Worm (Caenorhabditis elegans) whole organism, young adult: Measurements from ENCODE around the gene rnp-5.

Experiments used
- B0019.2 ChIP-seq: fragments of 200-800 bp; sonication (Bioruptor generic); conservative IDR thresholded peaks from 2 replicates; pipeline ENCODE4 v1.3.6; 2022; ENCODE audit warnings: missing genetic modification reagents, missing genetic modification characterization, missing compliant biosample characterization
- B0261.1 ChIP-seq: sonication (generic microtip); optimal IDR thresholded peaks from 2 replicates; lab custom pipeline; 2016; ENCODE audit warnings: mild to moderate bottlenecking, missing genetic modification characterization, moderate library complexity, missing compliant biosample characterization
- B0336.3 ChIP-seq: fragments of 200-800 bp; sonication (Bioruptor generic); IDR thresholded peaks from 2 replicates; pipeline ENCODE4 v1.3.6; 2022; ENCODE audit warnings: missing genetic modification characterization, missing compliant biosample characterization
- F23B12.7 ChIP-seq: sonication (generic microtip); optimal IDR thresholded peaks from 2 replicates; lab custom pipeline; 2017; ENCODE audit warnings: missing genetic modification characterization, mild to moderate bottlenecking, missing compliant biosample characterization, antibody characterized with exemption, moderate library complexity; ENCODE audit not compliant: insufficient read depth
- F57A8.1 ChIP-seq: fragments of 200-800 bp; sonication (Bioruptor generic); optimal IDR thresholded peaks from 2 replicates; lab custom pipeline; 2018; ENCODE audit warnings: mild to moderate bottlenecking, missing genetic modification characterization, moderate library complexity, missing compliant biosample characterization
- K11D2.4 ChIP-seq: fragments of 200-800 bp; sonication (Bioruptor generic); IDR thresholded peaks from 2 replicates; pipeline ENCODE4 v1.3.6; 2022; ENCODE audit warnings: missing genetic modification reagents, missing genetic modification characterization, missing compliant biosample characterization
- Y53F4B.3 ChIP-seq: fragments of 200-800 bp; sonication (Bioruptor generic); IDR thresholded peaks from 2 replicates; pipeline ENCODE4 v1.3.6; 2022; ENCODE audit warnings: missing genetic modification reagents, missing genetic modification characterization, missing compliant biosample characterization
- Y79H2A.3 ChIP-seq: fragments of 200-800 bp; sonication (Bioruptor generic); conservative IDR thresholded peaks from 2 replicates; pipeline ENCODE4 v1.3.6; 2022; ENCODE audit warnings: missing genetic modification reagents, missing genetic modification characterization, missing compliant biosample characterization
- atf-7 ChIP-seq: sonication (generic microtip); optimal IDR thresholded peaks from 2 replicates; lab custom pipeline; 2017; ENCODE audit warnings: mild to moderate bottlenecking, missing genetic modification characterization, missing compliant biosample characterization
- attf-5 ChIP-seq: fragments of 200-800 bp; sonication (Bioruptor generic); optimal IDR thresholded peaks from 2 replicates; lab custom pipeline; 2018; ENCODE audit warnings: mild to moderate bottlenecking, missing genetic modification characterization, missing compliant biosample characterization
- cebp-1 ChIP-seq, 2 experiments: fragments of 200-800 bp in 1 of 2; sonication (Bioruptor generic) in 1 of 2; sonication (generic microtip) in 1 of 2; IDR thresholded peaks in 1 of 2; optimal IDR thresholded peaks in 1 of 2; 2 replicates each; pipeline versions ENCODE4 v1.3.6 to Lab custom; 2017 to 2022; ENCODE audit warnings: missing compliant biosample characterization in 2 of 2, missing genetic modification characterization in 2 of 2, mild to moderate bottlenecking in 1 of 2, missing genetic modification reagents in 1 of 2, moderate library complexity in 1 of 2
- cebp-2 ChIP-seq: fragments of 200-800 bp; sonication (Bioruptor generic); IDR thresholded peaks from 2 replicates; pipeline ENCODE4 v1.3.6; 2022; ENCODE audit warnings: missing genetic modification characterization, missing compliant biosample characterization
- ceh-27 ChIP-seq: fragments of 200-800 bp; sonication (Bioruptor generic); optimal IDR thresholded peaks from 2 replicates; lab custom pipeline; 2018; ENCODE audit warnings: mild to moderate bottlenecking, missing genetic modification characterization, moderate library complexity, missing compliant biosample characterization
- ceh-58 ChIP-seq: fragments of 200-800 bp; sonication (Bioruptor generic); IDR thresholded peaks from 2 replicates; pipeline ENCODE4 v1.3.6; 2022; ENCODE audit warnings: missing genetic modification characterization, missing compliant biosample characterization
- die-1 ChIP-seq: sonication (generic microtip); optimal IDR thresholded peaks from 2 replicates; lab custom pipeline; 2016; ENCODE audit warnings: missing genotype, mild to moderate bottlenecking, missing genetic modification characterization, missing compliant biosample characterization
- dpff-1 ChIP-seq: sonication (generic microtip); optimal IDR thresholded peaks from 2 replicates; lab custom pipeline; 2017; ENCODE audit warnings: mild to moderate bottlenecking, missing genetic modification characterization, missing compliant biosample characterization
- hlh-12 ChIP-seq: sonication (generic microtip); optimal IDR thresholded peaks from 2 replicates; lab custom pipeline; 2016; ENCODE audit warnings: missing genetic modification characterization, missing compliant biosample characterization
- lin-54 ChIP-seq: fragments of 200-800 bp; sonication (Bioruptor generic); optimal IDR thresholded peaks from 2 replicates; lab custom pipeline; 2018; ENCODE audit warnings: mild to moderate bottlenecking, missing genetic modification characterization, missing compliant biosample characterization
- lir-1 ChIP-seq: fragments of 200-800 bp; sonication (Bioruptor generic); conservative IDR thresholded peaks from 2 replicates; pipeline ENCODE4 v1.3.6; 2022; ENCODE audit warnings: missing genetic modification reagents, missing genetic modification characterization, missing compliant biosample characterization
- madf-10 ChIP-seq: sonication (generic microtip); optimal IDR thresholded peaks from 2 replicates; lab custom pipeline; 2016; ENCODE audit warnings: mild to moderate bottlenecking, missing genetic modification characterization, missing compliant biosample characterization
- madf-8 ChIP-seq: fragments of 200-800 bp; sonication (Bioruptor generic); conservative IDR thresholded peaks from 2 replicates; pipeline ENCODE4 v1.3.6; 2022; ENCODE audit warnings: missing genetic modification reagents, missing genetic modification characterization, missing compliant biosample characterization
- mcd-1 ChIP-seq: fragments of 200-800 bp; sonication (Bioruptor generic); IDR thresholded peaks from 2 replicates; pipeline ENCODE4 v1.3.6; 2022; ENCODE audit warnings: missing genetic modification reagents, missing genetic modification characterization, missing compliant biosample characterization
- mel-28 ChIP-seq: sonication (generic microtip); optimal IDR thresholded peaks from 2 replicates; lab custom pipeline; 2016; ENCODE audit warnings: borderline replicate concordance, mild to moderate bottlenecking, missing genetic modification characterization, missing compliant biosample characterization
- mxl-1 ChIP-seq: sonication (generic microtip); optimal IDR thresholded peaks from 2 replicates; lab custom pipeline; 2016; ENCODE audit warnings: missing genetic modification characterization, missing compliant biosample characterization
- nfya-2 ChIP-seq: fragments of 200-800 bp; sonication (Bioruptor generic); IDR thresholded peaks from 2 replicates; pipeline ENCODE4 v1.3.6; 2022; ENCODE audit warnings: missing genetic modification reagents, missing genetic modification characterization, missing compliant biosample characterization
- nfyb-1 ChIP-seq: fragments of 200-800 bp; sonication (Bioruptor generic); IDR thresholded peaks from 2 replicates; pipeline ENCODE4 v1.3.6; 2022; ENCODE audit warnings: missing genetic modification reagents, missing genetic modification characterization, missing compliant biosample characterization
- nhr-80 ChIP-seq: sonication (generic microtip); optimal IDR thresholded peaks from 2 replicates; lab custom pipeline; 2016; ENCODE audit warnings: missing genetic modification characterization, missing compliant biosample characterization
- somi-1 ChIP-seq: fragments of 200-800 bp; sonication (Bioruptor generic); optimal IDR thresholded peaks from 2 replicates; lab custom pipeline; 2018; ENCODE audit warnings: mild to moderate bottlenecking, missing genetic modification characterization, missing compliant biosample characterization
- tbp1 ChIP-seq: fragments of 200-800 bp; sonication (Bioruptor generic); optimal IDR thresholded peaks from 2 replicates; lab custom pipeline; 2018; ENCODE audit warnings: mild to moderate bottlenecking, missing genetic modification characterization, missing compliant biosample characterization
- tbx-9 ChIP-seq: sonication (generic microtip); optimal IDR thresholded peaks from 2 replicates; lab custom pipeline; 2016; ENCODE audit warnings: borderline replicate concordance, missing genetic modification characterization, inconsistent platforms, missing compliant biosample characterization
- tlf-1 ChIP-seq: fragments of 200-800 bp; sonication (Bioruptor generic); optimal IDR thresholded peaks from 2 replicates; lab custom pipeline; 2018; ENCODE audit warnings: mild to moderate bottlenecking, missing genetic modification characterization, missing compliant biosample characterization
- unc-62 ChIP-seq: fragments of 150-350 bp; optimal IDR thresholded peaks from 2 replicates; lab custom pipeline; 2014; ENCODE audit warnings: missing biosample characterization, missing genetic modification reagents, missing genetic modification characterization
- ztf-18 ChIP-seq: sonication (generic microtip); optimal IDR thresholded peaks from 2 replicates; lab custom pipeline; 2016; ENCODE audit warnings: missing genotype, mild to moderate bottlenecking, missing genetic modification characterization, missing compliant biosample characterization
- ztf-22 ChIP-seq: fragments of 200-800 bp; sonication (Bioruptor generic); optimal IDR thresholded peaks from 2 replicates; lab custom pipeline; 2018; ENCODE audit warnings: mild to moderate bottlenecking, missing genetic modification characterization, moderate library complexity, missing compliant biosample characterization
- ztf-3 ChIP-seq: fragments of 200-800 bp; sonication (Bioruptor generic); optimal IDR thresholded peaks from 2 replicates; lab custom pipeline; 2018; ENCODE audit warnings: mild to moderate bottlenecking, missing genetic modification characterization, missing compliant biosample characterization
- ztf-6 ChIP-seq: fragments of 200-800 bp; sonication (Bioruptor generic); IDR thresholded peaks from 2 replicates; pipeline ENCODE4 v1.3.6; 2022; ENCODE audit warnings: missing genetic modification reagents, missing genetic modification characterization, missing compliant biosample characterization

rnp-5 gene

DNA sequence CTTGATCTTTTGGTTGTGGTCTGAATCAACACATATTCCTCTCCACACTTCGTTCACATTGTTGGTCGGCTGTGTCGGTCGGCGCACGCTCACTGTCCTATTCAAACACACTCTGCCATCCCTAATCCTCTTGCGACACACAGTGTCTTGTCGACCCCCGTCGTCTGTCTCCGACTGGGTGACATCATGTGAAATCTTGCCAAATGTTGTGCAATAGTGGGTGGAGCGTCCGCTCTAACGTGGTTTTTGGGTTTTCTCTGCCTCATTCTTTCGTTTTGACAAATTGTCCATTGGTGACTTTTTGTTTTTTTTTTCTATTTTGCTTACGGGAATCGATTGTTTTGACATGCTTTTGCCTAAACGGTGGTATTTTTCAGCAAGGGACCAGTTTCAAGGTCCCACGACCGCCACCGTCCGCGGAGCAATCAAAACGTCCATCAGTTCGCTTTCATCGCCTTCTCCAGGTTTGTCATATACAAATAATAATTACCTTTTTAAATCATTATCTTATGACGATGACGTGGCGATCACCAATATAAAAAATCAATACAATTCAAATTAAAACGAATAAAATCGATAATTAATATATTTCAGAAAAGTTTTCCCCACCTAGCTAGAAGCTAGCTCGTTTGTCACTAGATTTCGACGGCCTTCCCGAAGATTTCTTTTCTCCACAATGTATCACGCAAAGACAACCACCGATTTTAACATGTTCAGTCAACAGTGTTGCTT, 19.8 kb downstream of the rnp-5 start (continued):
- no peak for TF ChIP-seq mxl-1 (tag; lab: Kevin White, UChicago)
- TF ChIP-seq tbx-9 (tag; lab: Kevin White, UChicago): no peak
- no peak for TF ChIP-seq ztf-22 (GFP tag; lab: Kevin White, UChicago)
- peak; percentile 35 for TF ChIP-seq die-1
- peak; percentile 79; the same call in 1 of the 2 replicates for TF ChIP-seq ztf-6
- TF ChIP-seq B0261.1 (tag; lab: Kevin White, UChicago): no peak
- TF ChIP-seq F57A8.1: no peak
- TF ChIP-seq ceh-58 (GFP tag; lab: Robert Waterston, UW): no peak
- TF ChIP-seq dpff-1 (tag; lab: Kevin White, UChicago): no peak
- no peak for TF ChIP-seq ztf-3 (GFP tag; lab: Kevin White, UChicago)

DNA sequence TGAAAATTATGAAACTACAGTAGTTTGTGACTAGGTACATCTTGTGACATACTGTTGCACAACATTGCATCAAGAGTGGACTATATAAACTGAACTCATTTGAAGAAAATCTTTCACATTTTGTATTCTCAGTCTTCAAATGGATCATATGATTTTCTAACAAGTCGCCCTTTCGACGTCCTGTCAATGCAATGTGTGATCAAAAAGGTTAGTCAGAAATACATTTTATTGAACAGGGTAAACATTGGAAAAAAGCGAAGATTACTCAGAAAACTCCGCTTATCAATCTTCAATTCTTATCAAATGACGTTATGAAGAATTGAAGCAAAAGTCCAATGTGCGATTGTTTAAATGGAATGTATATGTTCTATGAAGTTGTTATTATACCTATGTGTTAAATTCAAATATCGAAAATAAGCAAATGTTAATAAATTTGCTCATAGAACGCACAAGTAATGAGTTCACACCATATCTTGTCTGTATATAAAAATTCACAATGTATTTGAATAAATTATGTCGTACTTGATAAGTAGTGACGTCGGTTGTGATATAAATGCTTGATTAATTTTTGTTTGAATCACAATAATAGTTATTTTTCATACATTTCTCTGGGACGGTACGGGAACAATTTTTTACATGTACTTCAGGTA, 20.7 kb downstream of the rnp-5 start, which contains the start of gene zip-2:
Gene zip-2 (plus strand): TSS at position 128 of the 650 bp plus-strand sequence.
- TF ChIP-seq Y79H2A.3 (GFP tag; lab: Robert Waterston, UW): no peak
- no peak for TF ChIP-seq somi-1 (GFP tag; lab: Kevin White, UChicago)
- TF ChIP-seq cebp-2: no peak
- no peak for TF ChIP-seq B0261.1 (tag; lab: Kevin White, UChicago)
- TF ChIP-seq attf-5 (GFP tag; lab: Kevin White, UChicago): peak; percentile 34
- TF ChIP-seq nfya-2 (GFP tag; lab: Robert Waterston, UW): no peak
- peak; percentile 70 for TF ChIP-seq atf-7 (tag; lab: Kevin White, UChicago)
- TF ChIP-seq hlh-12 (tag; lab: Kevin White, UChicago): no peak
- TF ChIP-seq madf-10: peak; percentile 27
- no peak for TF ChIP-seq ztf-3 (GFP tag; lab: Kevin White, UChicago)
- TF ChIP-seq cebp-1 (GFP tag; IDR thresholded peaks at IDR 0.05; lab: Robert Waterston, UW): peak; percentile 29; the same call in 1 of the 2 replicates
- TF ChIP-seq cebp-1 (tag; optimal IDR thresholded peaks at IDR 0.05; lab: Kevin White, UChicago): peak; percentile 71
- TF ChIP-seq nfyb-1 (GFP tag; lab: Robert Waterston, UW): no peak
- peak; percentile 91 for TF ChIP-seq nhr-80
- no peak for TF ChIP-seq mel-28
- peak; percentile 13 for TF ChIP-seq tbp1
- peak; percentile 14 for TF ChIP-seq tlf-1 (GFP tag; lab: Kevin White, UChicago)
- peak; percentile 8 for TF ChIP-seq unc-62 (GFP tag; lab: Kevin White, UChicago)

DNA sequence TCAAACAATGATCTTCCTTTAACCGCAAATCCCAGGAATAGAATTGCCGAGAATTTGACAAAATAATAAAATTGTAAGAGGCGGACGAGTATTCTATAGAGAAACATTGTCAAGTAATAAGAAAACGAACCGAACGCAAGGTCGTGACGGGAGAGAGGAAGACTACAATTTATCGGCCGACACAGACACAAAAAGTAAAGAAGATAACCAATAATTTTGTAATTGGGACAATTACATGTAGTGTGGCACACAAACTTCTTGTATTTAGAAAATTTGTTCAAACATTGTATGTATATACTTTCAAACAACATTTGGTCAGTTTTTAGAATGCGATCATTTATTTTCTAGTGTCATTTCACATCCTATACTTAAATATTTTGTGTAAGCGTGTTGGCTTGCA, 21.7 kb downstream of the rnp-5 start, which contains the start of gene ceeh-1:
Gene ceeh-1 (minus strand): TSS at position 317 of the 400 bp plus-strand sequence.
- no peak for TF ChIP-seq ztf-18 (tag; lab: Kevin White, UChicago)
- no peak for TF ChIP-seq lir-1 (GFP tag; lab: Robert Waterston, UW)
- TF ChIP-seq B0019.2: no peak
- TF ChIP-seq lin-54 (GFP tag; lab: Kevin White, UChicago): no peak
- peak; percentile 20 for TF ChIP-seq nhr-80
- no peak for TF ChIP-seq Y53F4B.3
- 0 out of 2 replicates have a peak, but pooled peaks have one; percentile 13 for TF ChIP-seq B0336.3 (GFP tag; lab: Robert Waterston, UW)
- TF ChIP-seq dpff-1 (tag; lab: Kevin White, UChicago): no peak
- no peak for TF ChIP-seq madf-8 (GFP tag; lab: Robert Waterston, UW)
- TF ChIP-seq cebp-1 (GFP tag; IDR thresholded peaks at IDR 0.05; lab: Robert Waterston, UW): no peak
- peak; percentile 7 for TF ChIP-seq cebp-1 (tag; optimal IDR thresholded peaks at IDR 0.05; lab: Kevin White, UChicago)
- TF ChIP-seq F23B12.7 (tag; lab: Kevin White, UChicago): no peak
- TF ChIP-seq K11D2.4 (GFP tag; lab: Robert Waterston, UW): no peak
- TF ChIP-seq ceh-27 (GFP tag; lab: Kevin White, UChicago): no peak
- no peak for TF ChIP-seq mcd-1
